Fruit fly (Drosophila melanogaster) whole organism, prepupa: Measurements from ENCODE around the gene CG12883.

ENCODE experiments used
- Blimp-1 ChIP-seq: fragments of 200-800 bp; sonication (Bioruptor generic); optimal IDR thresholded peaks from 3 replicates; lab custom pipeline; 2017; ENCODE audit warnings: missing biosample characterization, missing genetic modification characterization, mild to moderate bottlenecking, moderate library complexity, missing genetic modification reagents
- CG10631 ChIP-seq: fragments of 200-800 bp; sonication (Bioruptor generic); optimal IDR thresholded peaks from 2 replicates; lab custom pipeline; 2016; ENCODE audit warnings: missing biosample characterization, missing genetic modification characterization
- CG10669 ChIP-seq: fragments of 200-800 bp; sonication (Bioruptor generic); optimal IDR thresholded peaks from 3 replicates; lab custom pipeline; 2018; ENCODE audit warnings: missing biosample characterization, mild to moderate bottlenecking, missing genetic modification characterization, moderate library complexity
- CG11294 ChIP-seq: fragments of 200-800 bp; sonication (Bioruptor generic); IDR thresholded peaks from 2 replicates; pipeline ENCODE4 v1.3.6; 2022; ENCODE audit warnings: missing biosample characterization, missing genetic modification characterization
- CG11762 ChIP-seq: fragments of 200-800 bp; sonication (Bioruptor generic); optimal IDR thresholded peaks from 3 replicates; lab custom pipeline; 2016; ENCODE audit warnings: missing biosample characterization, missing genetic modification characterization; ENCODE audit not compliant: insufficient read depth
- CG11902 ChIP-seq: fragments of 200-800 bp; sonication (Bioruptor generic); optimal IDR thresholded peaks from 3 replicates; lab custom pipeline; 2016; ENCODE audit warnings: missing biosample characterization, missing genetic modification characterization
- CG15336 ChIP-seq: fragments of 200-800 bp; sonication (Bioruptor generic); IDR thresholded peaks from 2 replicates; pipeline ENCODE4 v1.3.6; 2022; ENCODE audit warnings: missing biosample characterization, missing genetic modification characterization
- CG1621 ChIP-seq: fragments of 200-800 bp; sonication (Bioruptor generic); optimal IDR thresholded peaks from 3 replicates; lab custom pipeline; 2018; ENCODE audit warnings: missing biosample characterization, mild to moderate bottlenecking, missing genetic modification characterization
- CG16779 ChIP-seq: fragments of 200-800 bp; sonication (Bioruptor generic); optimal IDR thresholded peaks from 3 replicates; lab custom pipeline; 2017; ENCODE audit warnings: missing biosample characterization, mild to moderate bottlenecking, missing genetic modification characterization
- CG3032 ChIP-seq: fragments of 200-800 bp; optimal IDR thresholded peaks from 2 replicates; lab custom pipeline; 2019; ENCODE audit warnings: missing biosample characterization, mild to moderate bottlenecking, missing genetic modification characterization, moderate library complexity
- CG32006 ChIP-seq: fragments of 200-800 bp; sonication (Bioruptor generic); optimal IDR thresholded peaks from 3 replicates; lab custom pipeline; 2017; ENCODE audit warnings: missing biosample characterization, mild to moderate bottlenecking, missing genetic modification characterization
- CG3919 ChIP-seq: fragments of 200-800 bp; sonication (Bioruptor generic); optimal IDR thresholded peaks from 3 replicates; lab custom pipeline; 2016; ENCODE audit warnings: missing biosample characterization, missing genetic modification characterization
- CG4318 ChIP-seq: fragments of 200-800 bp; sonication (Bioruptor generic); optimal IDR thresholded peaks from 3 replicates; lab custom pipeline; 2017; ENCODE audit warnings: missing biosample characterization, mild to moderate bottlenecking, missing genetic modification characterization
- CG6276 ChIP-seq: fragments of 200-800 bp; sonication (Bioruptor generic); optimal IDR thresholded peaks from 2 replicates; lab custom pipeline; 2017; ENCODE audit warnings: missing biosample characterization, mild to moderate bottlenecking, missing genetic modification characterization
- CG6792 ChIP-seq: fragments of 200-800 bp; sonication (Bioruptor generic); optimal IDR thresholded peaks from 3 replicates; lab custom pipeline; 2016; ENCODE audit warnings: missing biosample characterization, missing genetic modification characterization
- CG6854 ChIP-seq: fragments of 200-800 bp; sonication (Bioruptor generic); optimal IDR thresholded peaks from 2 replicates; lab custom pipeline; 2017; ENCODE audit warnings: missing biosample characterization, mild to moderate bottlenecking, missing genetic modification characterization
- CG7368 ChIP-seq: fragments of 200-800 bp; sonication (Bioruptor generic); optimal IDR thresholded peaks from 3 replicates; lab custom pipeline; 2016; ENCODE audit warnings: missing biosample characterization, missing genetic modification characterization
- CG8119 ChIP-seq: fragments of 200-800 bp; sonication (Bioruptor generic); IDR thresholded peaks from 3 replicates; pipeline ENCODE4 v1.3.6; 2022; ENCODE audit warnings: missing biosample characterization, missing genetic modification characterization
- CG8632 ChIP-seq: fragments of 200-800 bp; sonication (Bioruptor generic); optimal IDR thresholded peaks from 3 replicates; lab custom pipeline; 2016; ENCODE audit warnings: missing biosample characterization, missing genetic modification characterization
- CG9139 ChIP-seq: fragments of 200-800 bp; sonication (Bioruptor generic); optimal IDR thresholded peaks from 3 replicates; lab custom pipeline; 2017; ENCODE audit warnings: missing biosample characterization, mild to moderate bottlenecking, missing genetic modification characterization
- Eip75B ChIP-seq: fragments of 200-800 bp; sonication (Bioruptor generic); optimal IDR thresholded peaks from 3 replicates; lab custom pipeline; 2016; ENCODE audit warnings: missing biosample characterization, missing genetic modification characterization
- Eip78C ChIP-seq: fragments of 200-800 bp; sonication (Bioruptor generic); peaks from one replicate; lab custom pipeline; 2016; ENCODE audit warnings: missing biosample characterization, missing genetic modification characterization
- Eip93F ChIP-seq: fragments of 200-800 bp; sonication (Bioruptor generic); optimal IDR thresholded peaks from 2 replicates; lab custom pipeline; 2016; ENCODE audit warnings: missing biosample characterization, mild to moderate bottlenecking, missing genetic modification characterization
- Ets21C ChIP-seq: fragments of 200-800 bp; sonication (Bioruptor generic); optimal IDR thresholded peaks from 3 replicates; lab custom pipeline; 2016; ENCODE audit warnings: missing biosample characterization, missing genetic modification characterization
- Ets96B ChIP-seq: fragments of 200-800 bp; optimal IDR thresholded peaks from 2 replicates; lab custom pipeline; 2019; ENCODE audit warnings: missing biosample characterization, mild to moderate bottlenecking, missing genetic modification characterization, moderate library complexity
- Gug ChIP-seq: fragments of 200-800 bp; sonication (Bioruptor generic); IDR thresholded peaks from 2 replicates; pipeline ENCODE4 v1.3.6; 2022; ENCODE audit warnings: missing biosample characterization, missing genetic modification characterization
- Hr38 ChIP-seq: sonication (Bioruptor generic); optimal IDR thresholded peaks from 2 replicates; lab custom pipeline; 2016; ENCODE audit warnings: missing biosample characterization, missing genetic modification characterization
- Hr39 ChIP-seq: fragments of 200-800 bp; sonication (Bioruptor generic); optimal IDR thresholded peaks from 2 replicates; lab custom pipeline; 2016; ENCODE audit warnings: missing biosample characterization, missing genetic modification characterization
- Hr4 ChIP-seq: fragments of 200-800 bp; sonication (Bioruptor generic); optimal IDR thresholded peaks from 3 replicates; lab custom pipeline; 2016; ENCODE audit warnings: missing biosample characterization, missing genetic modification characterization
- Lpt ChIP-seq: fragments of 200-800 bp; sonication (Bioruptor generic); optimal IDR thresholded peaks from 3 replicates; lab custom pipeline; 2016; ENCODE audit warnings: missing biosample characterization, missing genetic modification characterization
- Met ChIP-seq: fragments of 200-800 bp; sonication (Bioruptor generic); optimal IDR thresholded peaks from 3 replicates; lab custom pipeline; 2016; ENCODE audit warnings: missing biosample characterization, missing genetic modification characterization
- OdsH ChIP-seq: fragments of 200-800 bp; sonication (Bioruptor generic); optimal IDR thresholded peaks from 3 replicates; lab custom pipeline; 2016; ENCODE audit warnings: missing biosample characterization, missing genetic modification characterization
- Smox ChIP-seq: fragments of 200-800 bp; sonication (Bioruptor generic); optimal IDR thresholded peaks from 3 replicates; lab custom pipeline; 2016; ENCODE audit warnings: missing biosample characterization, missing genetic modification characterization
- Sox102F ChIP-seq: fragments of 200-800 bp; sonication (Bioruptor generic); optimal IDR thresholded peaks from 2 replicates; lab custom pipeline; 2016; ENCODE audit warnings: missing biosample characterization, mild to moderate bottlenecking, missing genetic modification characterization
- Sox14 ChIP-seq: fragments of 200-800 bp; sonication (Bioruptor generic); optimal IDR thresholded peaks from 3 replicates; lab custom pipeline; 2016; ENCODE audit warnings: missing biosample characterization, missing genetic modification characterization
- Sox15 ChIP-seq: fragments of 200-800 bp; sonication (Bioruptor generic); optimal IDR thresholded peaks from 3 replicates; lab custom pipeline; 2016; ENCODE audit warnings: missing biosample characterization, missing genetic modification characterization
- achi ChIP-seq: fragments of 200-800 bp; sonication (Bioruptor generic); optimal IDR thresholded peaks from 3 replicates; lab custom pipeline; 2016; ENCODE audit warnings: missing biosample characterization, missing genetic modification characterization
- cyc ChIP-seq: fragments of 200-800 bp; sonication (Bioruptor generic); optimal IDR thresholded peaks from 3 replicates; lab custom pipeline; 2016; ENCODE audit warnings: missing biosample characterization, missing genetic modification characterization
- dsx ChIP-seq: fragments of 200-800 bp; optimal IDR thresholded peaks from 3 replicates; lab custom pipeline; 2019; ENCODE audit warnings: missing biosample characterization, mild to moderate bottlenecking, missing genetic modification characterization, moderate library complexity; ENCODE audit not compliant: poor library complexity, severe bottlenecking
- eg ChIP-seq: fragments of 200-800 bp; sonication (Bioruptor generic); IDR thresholded peaks from 3 replicates; pipeline ENCODE4 v1.3.6; 2022; ENCODE audit warnings: missing biosample characterization, missing genetic modification characterization
- esn ChIP-seq: fragments of 200-800 bp; sonication (Bioruptor generic); optimal IDR thresholded peaks from 2 replicates; lab custom pipeline; 2016; ENCODE audit warnings: missing biosample characterization, mild to moderate bottlenecking, missing genetic modification characterization, moderate library complexity
- fd59A ChIP-seq: fragments of 200-800 bp; sonication (Bioruptor generic); optimal IDR thresholded peaks from 2 replicates; lab custom pipeline; 2017; ENCODE audit warnings: missing biosample characterization, mild to moderate bottlenecking, missing genetic modification characterization, missing genetic modification reagents
- fd85E ChIP-seq: fragments of 200-800 bp; sonication (Bioruptor generic); optimal IDR thresholded peaks from 3 replicates; lab custom pipeline; 2016; ENCODE audit warnings: missing biosample characterization, missing genetic modification characterization
- lz ChIP-seq: fragments of 200-800 bp; sonication (Bioruptor generic); optimal IDR thresholded peaks from 3 replicates; lab custom pipeline; 2016; ENCODE audit warnings: missing biosample characterization, missing genetic modification characterization
- net ChIP-seq: fragments of 200-800 bp; sonication (Bioruptor generic); optimal IDR thresholded peaks from 3 replicates; lab custom pipeline; 2016; ENCODE audit warnings: missing biosample characterization, missing genetic modification characterization
- spab ChIP-seq: fragments of 200-800 bp; sonication (Bioruptor generic); optimal IDR thresholded peaks from 2 replicates; lab custom pipeline; 2017; ENCODE audit warnings: missing biosample characterization, mild to moderate bottlenecking, missing genetic modification characterization, missing genetic modification reagents
- ss ChIP-seq, 2 experiments: fragments of 200-800 bp; sonication (Bioruptor generic); optimal IDR thresholded peaks; 2 replicates in 1 of 2; 3 replicates in 1 of 2; lab custom pipeline; 2017 to 2018; ENCODE audit warnings: mild to moderate bottlenecking in 2 of 2, missing biosample characterization in 2 of 2, missing genetic modification characterization in 2 of 2, moderate library complexity in 1 of 2
- svp ChIP-seq: fragments of 200-800 bp; sonication (Bioruptor generic); peaks from one replicate; lab custom pipeline; 2016; ENCODE audit warnings: missing biosample characterization, missing genetic modification characterization
- topi ChIP-seq: fragments of 200-800 bp; sonication (Bioruptor generic); optimal IDR thresholded peaks from 3 replicates; lab custom pipeline; 2016; ENCODE audit warnings: missing biosample characterization, missing genetic modification characterization

The CG12883 gene

DNA sequence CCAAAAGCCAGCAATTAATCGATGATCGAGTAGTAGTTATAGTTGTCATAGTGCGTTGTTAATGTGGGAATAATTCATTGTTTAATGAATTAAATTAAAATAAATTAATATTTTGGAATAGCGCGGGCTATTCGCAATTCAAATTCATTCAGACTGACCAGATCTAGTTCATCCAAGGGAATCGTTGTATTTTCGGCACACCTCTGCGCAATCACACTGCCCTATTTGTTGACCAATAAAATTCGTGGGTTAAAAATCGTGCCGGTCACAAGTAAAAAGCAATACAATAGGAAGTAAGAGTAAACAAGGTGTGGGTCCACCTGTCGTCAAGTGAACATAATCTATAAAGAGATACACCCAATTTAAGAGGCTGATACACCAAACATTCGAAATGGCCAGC lies at the start of gene CG12883:
Gene CG12883, plus strand, starts transcription at position 273 of the 400 bp plus-strand sequence.
- TF ChIP-seq CG3032 (tag; lab: Kevin White, UChicago) (no peak), fd85E (no peak), CG6792 (GFP tag; lab: Kevin White, UChicago) (no peak), Eip78C (GFP tag; lab: Kevin White, UChicago) (peak; percentile 35), CG11294 (GFP tag; lab: Robert Waterston, UW) (no peak), OdsH (no peak), svp (peak; percentile 49), Sox14 (peak; percentile 19), net (GFP tag; lab: Kevin White, UChicago) (no peak)
- TF ChIP-seq, all 60 proteins: peak for 3

DNA sequence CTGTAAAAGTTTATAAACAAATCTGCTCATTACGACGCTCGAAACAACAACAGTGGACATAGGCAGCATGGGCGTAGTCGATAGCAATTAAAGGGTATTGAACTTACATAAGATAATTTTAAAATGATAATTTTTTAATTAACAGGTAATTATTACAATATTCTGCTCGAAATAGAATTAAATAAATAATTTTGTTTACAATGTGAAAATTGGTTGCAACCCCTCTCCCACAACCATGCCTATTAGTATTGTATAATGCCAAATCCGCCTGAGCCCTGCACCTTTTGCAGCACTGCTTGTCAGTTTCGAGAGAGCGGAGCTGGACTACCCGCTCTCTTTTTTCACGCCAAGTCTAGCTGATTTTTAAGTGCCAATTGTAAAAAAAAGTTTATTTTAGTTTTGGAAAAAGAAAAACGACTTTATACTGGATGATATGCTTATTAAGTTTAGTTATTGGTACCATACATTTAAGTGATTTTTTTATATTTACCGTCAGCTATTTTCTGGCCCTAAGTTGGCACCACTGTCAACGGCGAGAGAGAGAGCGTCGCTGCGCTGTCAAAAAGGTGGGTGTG lies 43.0 kb upstream of the CG12883 start, which contains the start of the genes CG5611 and Mtl:
Gene CG5611, minus strand, starts transcription at position 51 of the 575 bp plus-strand sequence.
Gene Mtl, plus strand, starts transcription at position 403 of the 575 bp plus-strand sequence.
- TF ChIP-seq CG10669 (peak; percentile 99), Gug (GFP tag; lab: Robert Waterston, UW) (peak; percentile 100), CG11762 (peak; percentile 99), CG10631 (GFP tag; lab: Kevin White, UChicago) (peak; percentile 100), CG3919 (peak; percentile 100), Eip75B (GFP tag; lab: Kevin White, UChicago) (peak; percentile 99), CG8119 (GFP tag; lab: Robert Waterston, UW) (peak; percentile 100), achi (GFP tag; lab: Kevin White, UChicago) (peak; percentile 100), CG11294 (GFP tag; lab: Robert Waterston, UW) (peak; percentile 100), CG7368 (GFP tag; lab: Kevin White, UChicago) (peak; percentile 99), fd59A (GFP tag; lab: Kevin White, UChicago) (peak; percentile 99), CG11902 (GFP tag; lab: Kevin White, UChicago) (peak; percentile 99), Eip78C (GFP tag; lab: Kevin White, UChicago) (peak; percentile 100), CG1621 (tag; lab: Kevin White, UChicago) (peak; percentile 99), CG32006 (GFP tag; lab: Kevin White, UChicago) (peak; percentile 100), cyc (peak; percentile 99), ss (GFP tag; optimal IDR thresholded peaks at IDR 0.05; lab: Kevin White, UChicago) (peak; percentile 98 to 99), eg (GFP tag; lab: Robert Waterston, UW) (peak; percentile 100), Smox (GFP tag; lab: Kevin White, UChicago) (peak; percentile 99), Hr38 (GFP tag; lab: Kevin White, UChicago) (peak; percentile 57), topi (peak; percentile 99), Sox15 (GFP tag; lab: Kevin White, UChicago) (peak; percentile 99), CG15336 (GFP tag; lab: Robert Waterston, UW) (peak; percentile 100), Hr4 (peak; percentile 99), lz (peak; percentile 99), CG9139 (GFP tag; lab: Kevin White, UChicago) (peak; percentile 99), Blimp-1 (GFP tag; lab: Kevin White, UChicago) (peak; percentile 97), svp (peak; percentile 100), CG16779 (tag; lab: Kevin White, UChicago) (peak; percentile 99), esn (GFP tag; lab: Kevin White, UChicago) (peak; percentile 100), Lpt (GFP tag; lab: Kevin White, UChicago) (peak; percentile 99), Eip93F (GFP tag; lab: Kevin White, UChicago) (peak; percentile 98), CG6792 (GFP tag; lab: Kevin White, UChicago) (peak; percentile 99), CG6854 (GFP tag; lab: Kevin White, UChicago) (peak; percentile 98), dsx (GFP tag; lab: Kevin White, UChicago) (peak; percentile 99), CG6276 (GFP tag; lab: Kevin White, UChicago) (peak; percentile 99), Hr39 (GFP tag; lab: Kevin White, UChicago) (peak; percentile 99), Met (GFP tag; lab: Kevin White, UChicago) (peak; percentile 99), spab (GFP tag; lab: Kevin White, UChicago) (peak; percentile 99), CG4318 (GFP tag; lab: Kevin White, UChicago) (peak; percentile 99), Ets96B (tag; lab: Kevin White, UChicago) (peak; percentile 100), CG8632 (GFP tag; lab: Kevin White, UChicago) (peak; percentile 100), Ets21C (GFP tag; lab: Kevin White, UChicago) (peak; percentile 98), Sox102F (peak; percentile 99)
